Fruit fly (Drosophila melanogaster) whole organism, pupa: Measurements from ENCODE around the gene CG17826.
A peak's percentile ranks its signal among the peaks of the same experiment; 100 is the strongest.

Experiments
- CG10348 ChIP-seq: fragments of 200-800 bp; sonication (Bioruptor generic); IDR thresholded peaks from 2 replicates; pipeline ENCODE4 v1.3.6; 2022; ENCODE audit warnings: missing biosample characterization, missing genetic modification characterization
- CG12605 ChIP-seq: fragments of 200-800 bp; sonication (Bioruptor generic); IDR thresholded peaks from 2 replicates; pipeline ENCODE4 v1.3.6; 2022; ENCODE audit warnings: missing biosample characterization, missing genetic modification characterization
- CG14655 ChIP-seq: fragments of 200-800 bp; sonication (Bioruptor generic); optimal IDR thresholded peaks from 3 replicates; lab custom pipeline; 2017; ENCODE audit warnings: mild to moderate bottlenecking, missing biosample characterization, missing genetic modification reagents, missing genetic modification characterization
- CG15710 ChIP-seq: fragments of 200-800 bp; sonication (Bioruptor generic); optimal IDR thresholded peaks from 2 replicates; lab custom pipeline; 2018; ENCODE audit warnings: missing biosample characterization, mild to moderate bottlenecking, missing genetic modification characterization, moderate library complexity
- CG32121 ChIP-seq: fragments of 200-800 bp; sonication (Bioruptor generic); IDR thresholded peaks from 2 replicates; pipeline ENCODE4 v1.3.6; 2022; ENCODE audit warnings: missing biosample characterization, missing genetic modification characterization
- CG34367 ChIP-seq: fragments of 200-800 bp; sonication (Bioruptor generic); optimal IDR thresholded peaks from 2 replicates; lab custom pipeline; 2018; ENCODE audit warnings: missing biosample characterization, mild to moderate bottlenecking, missing genetic modification characterization
- CG4496 ChIP-seq: fragments of 200-800 bp; sonication (Bioruptor generic); IDR thresholded peaks from 3 replicates; pipeline ENCODE4 v1.3.6; 2022; ENCODE audit warnings: missing biosample characterization, missing genetic modification characterization
- CG8159 ChIP-seq: fragments of 200-800 bp; sonication (Bioruptor generic); optimal IDR thresholded peaks from 3 replicates; lab custom pipeline; 2018; ENCODE audit warnings: missing biosample characterization, mild to moderate bottlenecking, missing genetic modification characterization, moderate library complexity
- CG8301 ChIP-seq: fragments of 200-800 bp; sonication (Bioruptor generic); optimal IDR thresholded peaks from 2 replicates; lab custom pipeline; 2018; ENCODE audit warnings: missing biosample characterization, mild to moderate bottlenecking, missing genetic modification characterization
- EcR ChIP-seq: fragments of 200-800 bp; sonication (Bioruptor generic); optimal IDR thresholded peaks from 3 replicates; lab custom pipeline; 2019; ENCODE audit warnings: missing biosample characterization, missing genetic modification characterization, mild to moderate bottlenecking, moderate library complexity, missing genetic modification reagents
- Ets98B ChIP-seq: fragments of 200-800 bp; sonication (Bioruptor generic); IDR thresholded peaks from 2 replicates; pipeline ENCODE4 v1.3.6; 2022; ENCODE audit warnings: missing biosample characterization, missing genetic modification characterization
- Pif1A ChIP-seq: fragments of 200-800 bp; sonication (Bioruptor generic); optimal IDR thresholded peaks from 3 replicates; lab custom pipeline; 2016; ENCODE audit warnings: missing biosample characterization, missing genetic modification characterization
- Snoo ChIP-seq: fragments of 200-800 bp; sonication (Bioruptor generic); optimal IDR thresholded peaks from 3 replicates; lab custom pipeline; 2017; ENCODE audit warnings: missing biosample characterization, mild to moderate bottlenecking, missing genetic modification characterization, inconsistent platforms
- fd96Ca ChIP-seq: fragments of 200-800 bp; sonication (Bioruptor generic); IDR thresholded peaks from 3 replicates; pipeline ENCODE4 v1.3.6; 2022; ENCODE audit warnings: missing biosample characterization, missing genetic modification characterization
- gl ChIP-seq: fragments of 200-800 bp; sonication (Bioruptor generic); optimal IDR thresholded peaks from 2 replicates; lab custom pipeline; 2018; ENCODE audit warnings: missing biosample characterization, mild to moderate bottlenecking, missing genetic modification characterization
- rn ChIP-seq: fragments of 200-800 bp; sonication (Bioruptor generic); IDR thresholded peaks from 2 replicates; pipeline ENCODE4 v1.3.6; 2022; ENCODE audit warnings: missing biosample characterization, missing genetic modification characterization

The CG17826 gene

dm6 chr3L:11992960-11993359, 43.3 kb downstream of the CG17826 start, which contains the start of gene viaf:
TSS of gene viaf (minus strand) at chr3L:11993179.
- peak; percentile 45 for TF ChIP-seq Ets98B (GFP tag; lab: Robert Waterston, UW)
- TF ChIP-seq CG12605 (GFP tag; lab: Robert Waterston, UW): no peak
- TF ChIP-seq CG15710: no peak
- no peak for TF ChIP-seq CG32121 (GFP tag; lab: Robert Waterston, UW)
- no peak for TF ChIP-seq CG34367 (tag; lab: Kevin White, UChicago)
- no peak for TF ChIP-seq CG4496 (GFP tag; lab: Robert Waterston, UW)

dm6 chr3L:11997959-11998358, 48.3 kb downstream of the CG17826 start, which contains the start of gene Grip163:
TSS of gene Grip163 (minus strand) at chr3L:11998138.
- no peak for TF ChIP-seq CG10348 (GFP tag; lab: Robert Waterston, UW)
- no peak for TF ChIP-seq gl (tag; lab: Kevin White, UChicago)
- no peak for TF ChIP-seq CG12605 (GFP tag; lab: Robert Waterston, UW)
- TF ChIP-seq Pif1A (GFP tag; lab: Kevin White, UChicago): no peak
- TF ChIP-seq CG8159: no peak
- no peak for TF ChIP-seq rn (GFP tag; lab: Robert Waterston, UW)
- TF ChIP-seq Ets98B (GFP tag; lab: Robert Waterston, UW): no peak
- no peak for TF ChIP-seq Snoo
- TF ChIP-seq EcR (GFP tag; lab: Kevin White, UChicago): no peak
- TF ChIP-seq CG14655 (GFP tag; lab: Kevin White, UChicago): no peak
- TF ChIP-seq fd96Ca (GFP tag; lab: Robert Waterston, UW): no peak
- TF ChIP-seq CG8301 (tag; lab: Kevin White, UChicago): no peak
